Worm (Caenorhabditis elegans): ENCODE measurements around the gene ets-8.

Gene ets-8

ce11 chrIV:1153695-1154094 lies 6.6 kb downstream of the ets-8 start:
- TF ChIP-seq hsf-1 (GFP tag; IDR thresholded peaks at IDR 0.05) = peak; percentile 92

ce11 chrIV:1148425-1149151 lies 11.7 kb downstream of the ets-8 start:
- TF ChIP-seq tbp1 (GFP tag; optimal IDR thresholded peaks at IDR 0.05) (peak; percentile 42), rpc-1 (optimal IDR thresholded peaks at IDR 0.05) (peak; percentile 8), rpc-1 (tag; optimal IDR thresholded peaks at IDR 0.05) (peak; percentile 61), pha-4 (tag; optimal IDR thresholded peaks at IDR 0.05) (no peak), nhr-80 (tag; optimal IDR thresholded peaks at IDR 0.05) (peak; percentile 39), zfh-2 (GFP tag; conservative IDR thresholded peaks at IDR 0.05) (no peak)

- TF ChIP-seq egrh-3 (GFP tag; IDR thresholded peaks at IDR 0.05) = no peak
- peak; percentile 71 for TF ChIP-seq nhr-80 (tag; optimal IDR thresholded peaks at IDR 0.05)
- no peak for TF ChIP-seq T07F8.4 (tag; optimal IDR thresholded peaks at IDR 0.05)
- no peak for TF ChIP-seq K12H6.12 (tag; optimal IDR thresholded peaks at IDR 0.05)
These were observed 12.7 kb downstream of the ets-8 start for ce11 chrIV:1147594-1147993.

- TF ChIP-seq lsy-27 (tag; optimal IDR thresholded peaks at IDR 0.05; ENCODE audit: borderline replicate concordance, insufficient read depth) (no peak), nhr-179 (tag; optimal IDR thresholded peaks at IDR 0.05) (no peak), nfya-2 (GFP tag; IDR thresholded peaks at IDR 0.05) (no peak), madf-8 (GFP tag; conservative IDR thresholded peaks at IDR 0.05) (no peak), ceh-27 (GFP tag; optimal IDR thresholded peaks at IDR 0.05) (no peak), madf-3 (GFP tag; IDR thresholded peaks at IDR 0.05) (no peak), aptf-3 (GFP tag; IDR thresholded peaks at IDR 0.05) (no peak), ceh-91 (GFP tag; IDR thresholded peaks at IDR 0.05) (no peak), lin-54 (GFP tag; optimal IDR thresholded peaks at IDR 0.05) (no peak), T07F8.4 (tag; optimal IDR thresholded peaks at IDR 0.05) (no peak), ceh-40 (GFP tag; IDR thresholded peaks at IDR 0.05) (no peak), attf-6 (GFP tag; IDR thresholded peaks at IDR 0.05) (no peak)
These were observed 23.6 kb downstream of the ets-8 start, which contains the start of gene C44B12.6 for ce11 chrIV:1136658-1137057. C44B12.6 (minus strand) TSS chrIV:1136758.

ce11 chrIV:1127852-1128251 lies 32.4 kb downstream of the ets-8 start:
- TF ChIP-seq egrh-3 (GFP tag; IDR thresholded peaks at IDR 0.05) = peak; percentile 32; the same call in 1 of the 2 replicates
- TF ChIP-seq nhr-120 (GFP tag; IDR thresholded peaks at IDR 0.05) = no peak
- TF ChIP-seq nfyb-1 (GFP tag; IDR thresholded peaks at IDR 0.05) = peak; percentile 38; the same call in 1 of the 2 replicates
- TF ChIP-seq rpc-1 (optimal IDR thresholded peaks at IDR 0.05) = no peak
- no peak for TF ChIP-seq rpc-1 (tag; optimal IDR thresholded peaks at IDR 0.05)
- no peak for TF ChIP-seq die-1 (tag; optimal IDR thresholded peaks at IDR 0.05)
- peak; percentile 90 for TF ChIP-seq zfh-2 (GFP tag; conservative IDR thresholded peaks at IDR 0.05)
- no peak for TF ChIP-seq ceh-27 (GFP tag; optimal IDR thresholded peaks at IDR 0.05)
- no peak for TF ChIP-seq lsy-27 (tag; optimal IDR thresholded peaks at IDR 0.05; ENCODE audit: borderline replicate concordance, insufficient read depth)

ce11 chrIV:1126490-1126889 lies 33.8 kb downstream of the ets-8 start, which contains the start of gene perm-2:
perm-2 (plus strand) TSS chrIV:1126790.
- TF ChIP-seq mel-28 (tag; optimal IDR thresholded peaks at IDR 0.05; ENCODE audit: borderline replicate concordance) (no peak), zfh-2 (GFP tag; conservative IDR thresholded peaks at IDR 0.05) (peak; percentile 52; the same call in 1 of the 2 replicates), dpff-1 (tag; optimal IDR thresholded peaks at IDR 0.05) (no peak), cebp-2 (GFP tag; IDR thresholded peaks at IDR 0.05) (0 out of 2 replicates have a peak, but pooled peaks have one; percentile 29), F49E8.2 (tag; optimal IDR thresholded peaks at IDR 0.05; ENCODE audit: insufficient read depth) (no peak)
